Fruit fly (Drosophila melanogaster): Measurements from ENCODE around the gene Mettl14.

The Mettl14 gene

dm6 chr2L:8292159-8292887 lies 15.9 kb upstream of the Mettl14 start (continued):
- peak; percentile 87 for TF ChIP-seq NK7.1 (GFP tag; optimal IDR thresholded peaks at IDR 0.05)
- TF ChIP-seq Meics (GFP tag; optimal IDR thresholded peaks at IDR 0.05) = peak; percentile 96
- TF ChIP-seq gsb (GFP tag; IDR thresholded peaks at IDR 0.05) = peak; percentile 93
- TF ChIP-seq CG18599 (GFP tag; optimal IDR thresholded peaks at IDR 0.05) = peak; percentile 97
- TF ChIP-seq vvl (GFP tag; IDR thresholded peaks at IDR 0.05) = peak; percentile 99
- peak; percentile 96 for TF ChIP-seq CG12299 (tag; optimal IDR thresholded peaks at IDR 0.05)
- 0 out of 4 replicates have a peak, but pooled peaks have one; percentile 59 for TF ChIP-seq chinmo (GFP tag; IDR thresholded peaks at IDR 0.05; ENCODE audit: partially characterized antibody)
- peak; percentile 88 for TF ChIP-seq CG8290 (GFP tag; optimal IDR thresholded peaks at IDR 0.05)
- TF ChIP-seq CG8290 (tag; optimal IDR thresholded peaks at IDR 0.05) = peak; percentile 53 to 85
- peak; percentile 95 for TF ChIP-seq B-H2 (GFP tag; optimal IDR thresholded peaks at IDR 0.05)
- peak; percentile 97 for TF ChIP-seq CG8924 (tag; optimal IDR thresholded peaks at IDR 0.05)
- peak; percentile 91 for TF ChIP-seq CG11398 (GFP tag; optimal IDR thresholded peaks at IDR 0.05)
- peak; percentile 86 for TF ChIP-seq CG7987 (GFP tag; optimal IDR thresholded peaks at IDR 0.05)
- no peak for TF ChIP-seq Lpt (GFP tag; optimal IDR thresholded peaks at IDR 0.05)
- no peak for TF ChIP-seq Tbp (GFP tag; optimal IDR thresholded peaks at IDR 0.05)
- peak; percentile 87 for TF ChIP-seq GATAe (GFP tag; conservative IDR thresholded peaks at IDR 0.05)
- TF ChIP-seq vfl (GFP tag; optimal IDR thresholded peaks at IDR 0.05) = peak; percentile 93
- TF ChIP-seq seq (GFP tag; IDR thresholded peaks at IDR 0.05) = peak; percentile 97
- TF ChIP-seq CkIIα-i1 (GFP tag; IDR thresholded peaks at IDR 0.05) = peak; percentile 84
- peak; percentile 97 for TF ChIP-seq CG15269 (tag; optimal IDR thresholded peaks at IDR 0.05)
- peak; percentile 99 for TF ChIP-seq sens (GFP tag)
- TF ChIP-seq ssp (GFP tag; IDR thresholded peaks at IDR 0.05) = peak; percentile 90
- peak; percentile 92 for TF ChIP-seq jumu (GFP tag; optimal IDR thresholded peaks at IDR 0.05)
- peak; percentile 83; the same call in 1 of the 2 replicates for TF ChIP-seq aop (GFP tag; IDR thresholded peaks at IDR 0.05)
- peak; percentile 71 for TF ChIP-seq CG10565 (GFP tag; optimal IDR thresholded peaks at IDR 0.05)
- peak; percentile 81 for TF ChIP-seq CG17802 (tag; optimal IDR thresholded peaks at IDR 0.05)
- TF ChIP-seq CG9215 (GFP tag; IDR thresholded peaks at IDR 0.05) = peak; percentile 92
- TF ChIP-seq ci (GFP tag; IDR thresholded peaks at IDR 0.05) = peak; percentile 99
- peak; percentile 27 for TF ChIP-seq corto (GFP tag; optimal IDR thresholded peaks at IDR 0.05)
- peak; percentile 77 for TF ChIP-seq CG3838 (GFP tag; optimal IDR thresholded peaks at IDR 0.05)
- peak; percentile 95 for TF ChIP-seq al (GFP tag; IDR thresholded peaks at IDR 0.05)
- TF ChIP-seq dati (GFP tag; IDR thresholded peaks at IDR 0.05) = peak; percentile 91
- peak; percentile 95 for TF ChIP-seq croc (GFP tag; conservative IDR thresholded peaks at IDR 0.05)
- peak; percentile 80 for TF ChIP-seq Hey (tag; optimal IDR thresholded peaks at IDR 0.05)
- TF ChIP-seq CG18476 (GFP tag; optimal IDR thresholded peaks at IDR 0.05) = peak; percentile 94
- TF ChIP-seq CG3065 (GFP tag; optimal IDR thresholded peaks at IDR 0.05) = peak; percentile 76
- TF ChIP-seq BtbVII (GFP tag; optimal IDR thresholded peaks at IDR 0.05) = peak; percentile 94
- peak; percentile 92 to 96 for TF ChIP-seq dpn (GFP tag; optimal IDR thresholded peaks at IDR 0.05)
- TF ChIP-seq CG8089 (GFP tag; optimal IDR thresholded peaks at IDR 0.05) = peak; percentile 85
- TF ChIP-seq lab (GFP tag; optimal IDR thresholded peaks at IDR 0.05) = peak; percentile 97
- peak; percentile 98 for TF ChIP-seq CG17829 (tag; optimal IDR thresholded peaks at IDR 0.05)
- TF ChIP-seq BEAF-32 (GFP tag; optimal IDR thresholded peaks at IDR 0.05) = peak; percentile 4
- TF ChIP-seq CG12219 (GFP tag; optimal IDR thresholded peaks at IDR 0.05) = peak; percentile 95
- TF ChIP-seq ewg (GFP tag; optimal IDR thresholded peaks at IDR 0.05) = peak; percentile 91
- peak; percentile 95 for TF ChIP-seq nau (GFP tag; optimal IDR thresholded peaks at IDR 0.05)
- peak; percentile 97 for TF ChIP-seq CG13296 (GFP tag; optimal IDR thresholded peaks at IDR 0.05)
- TF ChIP-seq CG14860 (GFP tag; IDR thresholded peaks at IDR 0.05; ENCODE audit: partially characterized antibody) = no peak
- TF ChIP-seq ttk (GFP tag; IDR thresholded peaks at IDR 0.05) = peak; percentile 95
- TF ChIP-seq CG11085 (GFP tag; IDR thresholded peaks at IDR 0.05) = peak; percentile 95
- TF ChIP-seq otp (GFP tag; IDR thresholded peaks at IDR 0.05) = peak; percentile 96
